Worm (Caenorhabditis elegans) whole organism, mixed stage, embryonic: Measurements from ENCODE around the gene fat-3.

Source experiments
- bed-3 ChIP-seq: fragments of 200-800 bp; sonication (Bioruptor generic); optimal IDR thresholded peaks from 3 replicates; lab custom pipeline; 2018; ENCODE audit warnings: mild to moderate bottlenecking, missing genetic modification characterization, moderate library complexity, missing compliant biosample characterization
- elt-1 ChIP-seq: sonication (generic microtip); optimal IDR thresholded peaks from 2 replicates; lab custom pipeline; 2017; ENCODE audit warnings: missing genetic modification characterization, mild to moderate bottlenecking, missing compliant biosample characterization, antibody characterized with exemption, moderate library complexity, borderline replicate concordance; ENCODE audit not compliant: insufficient read depth
- lin-13 ChIP-seq: fragments of 150-350 bp; optimal IDR thresholded peaks from 2 replicates; lab custom pipeline; 2014; ENCODE audit warnings: missing biosample characterization, missing genetic modification characterization
- mab-5 ChIP-seq: fragments of 150-350 bp; optimal IDR thresholded peaks from 2 replicates; lab custom pipeline; 2014; ENCODE audit warnings: missing biosample characterization, missing genetic modification characterization
- nhr-237 ChIP-seq: fragments of 150-350 bp; optimal IDR thresholded peaks from 2 replicates; lab custom pipeline; 2014; ENCODE audit warnings: missing biosample characterization, missing genetic modification characterization
- nhr-76 ChIP-seq: sonication (generic microtip); optimal IDR thresholded peaks from 2 replicates; lab custom pipeline; 2017; ENCODE audit warnings: missing biosample characterization, missing genetic modification characterization
- pha-4 ChIP-seq: fragments of 150-350 bp; optimal IDR thresholded peaks from 2 replicates; lab custom pipeline; 2018; ENCODE audit warnings: missing biosample characterization, missing genetic modification reagents, missing genetic modification characterization
- snpc-4 ChIP-seq: fragments of 150-350 bp; optimal IDR thresholded peaks from 2 replicates; lab custom pipeline; 2014; ENCODE audit warnings: missing biosample characterization, missing genetic modification characterization
- tbx-8 ChIP-seq: fragments of 200-800 bp; sonication (Bioruptor generic); optimal IDR thresholded peaks from 2 replicates; lab custom pipeline; 2018; ENCODE audit warnings: mild to moderate bottlenecking, missing genetic modification characterization, moderate library complexity, missing compliant biosample characterization
- unc-39 ChIP-seq: fragments of 150-350 bp; optimal IDR thresholded peaks from 2 replicates; lab custom pipeline; 2014; ENCODE audit warnings: missing biosample characterization, missing genetic modification characterization

- TF ChIP-seq mab-5 (tag; lab: Kevin White, UChicago), result no peak
- no peak for TF ChIP-seq bed-3
- no peak for TF ChIP-seq snpc-4
- no peak for TF ChIP-seq pha-4
- no peak for TF ChIP-seq tbx-8
- TF ChIP-seq lin-13 (tag; lab: Kevin White, UChicago), result no peak
- TF ChIP-seq nhr-237 (tag; lab: Kevin White, UChicago), result no peak
- no peak for TF ChIP-seq unc-39 (tag; lab: Kevin White, UChicago)
- no peak for TF ChIP-seq elt-1 (tag; lab: Kevin White, UChicago)
- no peak for TF ChIP-seq nhr-76
Observed at ce11 chrIV:9803544-9803943, 721 bp downstream of the fat-3 start.
